Worm (Caenorhabditis elegans): ENCODE measurements around the gene acs-15.
"Not testable (repeated sequence)": the region's sequence is repeated elsewhere in the genome, so short reads cannot be mapped to it uniquely, and the experiment has no call there.

- TF ChIP-seq pha-4 (tag; optimal IDR thresholded peaks at IDR 0.05); unc-62 (GFP tag; optimal IDR thresholded peaks at IDR 0.05); lin-32 (GFP tag; optimal IDR thresholded peaks at IDR 0.05); snpc-4 (tag; optimal IDR thresholded peaks at IDR 0.05); cnd-1 (tag; optimal IDR thresholded peaks at IDR 0.05); ham-2 (GFP tag; optimal IDR thresholded peaks at IDR 0.05); nhr-28 (tag; optimal IDR thresholded peaks at IDR 0.05); sptf-1 (tag; optimal IDR thresholded peaks at IDR 0.05); unc-39 (tag; optimal IDR thresholded peaks at IDR 0.05); ces-1 (GFP tag; optimal IDR thresholded peaks at IDR 0.05): not testable (repeated sequence)
These were observed 1.9 kb upstream of the acs-15 start, which contains the start of gene fbxc-34 for ce11 chrII:930871-931270.

Data from whole organism, mixed stage, embryonic.